Fruit fly (Drosophila melanogaster) whole organism, prepupa: ENCODE results near the gene ND-30.

Source experiments
- CG31627 ChIP-seq: fragments of 200-800 bp; sonication (Bioruptor generic); optimal IDR thresholded peaks from 3 replicates; lab custom pipeline; 2016; ENCODE audit warnings: missing biosample characterization, missing genetic modification characterization
- CG6276 ChIP-seq: fragments of 200-800 bp; sonication (Bioruptor generic); optimal IDR thresholded peaks from 2 replicates; lab custom pipeline; 2017; ENCODE audit warnings: missing biosample characterization, mild to moderate bottlenecking, missing genetic modification characterization
- CG6792 ChIP-seq: fragments of 200-800 bp; sonication (Bioruptor generic); optimal IDR thresholded peaks from 3 replicates; lab custom pipeline; 2016; ENCODE audit warnings: missing biosample characterization, missing genetic modification characterization
- CG7368 ChIP-seq: fragments of 200-800 bp; sonication (Bioruptor generic); optimal IDR thresholded peaks from 3 replicates; lab custom pipeline; 2016; ENCODE audit warnings: missing biosample characterization, missing genetic modification characterization
- CG8119 ChIP-seq: fragments of 200-800 bp; sonication (Bioruptor generic); IDR thresholded peaks from 3 replicates; pipeline ENCODE4 v1.3.6; 2022; ENCODE audit warnings: missing biosample characterization, missing genetic modification characterization
- CG8632 ChIP-seq: fragments of 200-800 bp; sonication (Bioruptor generic); optimal IDR thresholded peaks from 3 replicates; lab custom pipeline; 2016; ENCODE audit warnings: missing biosample characterization, missing genetic modification characterization
- Ets96B ChIP-seq: fragments of 200-800 bp; optimal IDR thresholded peaks from 2 replicates; lab custom pipeline; 2019; ENCODE audit warnings: missing biosample characterization, mild to moderate bottlenecking, missing genetic modification characterization, moderate library complexity
- Lpt ChIP-seq: fragments of 200-800 bp; sonication (Bioruptor generic); optimal IDR thresholded peaks from 3 replicates; lab custom pipeline; 2016; ENCODE audit warnings: missing biosample characterization, missing genetic modification characterization
- Smox ChIP-seq: fragments of 200-800 bp; sonication (Bioruptor generic); optimal IDR thresholded peaks from 3 replicates; lab custom pipeline; 2016; ENCODE audit warnings: missing biosample characterization, missing genetic modification characterization
- dsx ChIP-seq: fragments of 200-800 bp; optimal IDR thresholded peaks from 3 replicates; lab custom pipeline; 2019; ENCODE audit warnings: missing biosample characterization, mild to moderate bottlenecking, missing genetic modification characterization, moderate library complexity; ENCODE audit not compliant: poor library complexity, severe bottlenecking
- topi ChIP-seq: fragments of 200-800 bp; sonication (Bioruptor generic); optimal IDR thresholded peaks from 3 replicates; lab custom pipeline; 2016; ENCODE audit warnings: missing biosample characterization, missing genetic modification characterization

dm6 chr3L:3187263-3187662, 27.9 kb upstream of the ND-30 start, which contains the start of gene CG14957:
- no peak for TF ChIP-seq Ets96B (tag; lab: Kevin White, UChicago)
- no peak for TF ChIP-seq topi (GFP tag; lab: Kevin White, UChicago)
- no peak for TF ChIP-seq CG6792 (GFP tag; lab: Kevin White, UChicago)
- TF ChIP-seq CG8119 (GFP tag; lab: Robert Waterston, UW) = no peak
- no peak for TF ChIP-seq CG31627 (GFP tag; lab: Kevin White, UChicago)
- no peak for TF ChIP-seq dsx
- no peak for TF ChIP-seq Lpt (GFP tag; lab: Kevin White, UChicago)
- TF ChIP-seq CG7368 (GFP tag; lab: Kevin White, UChicago) = no peak
- TF ChIP-seq CG8632 = no peak
- TF ChIP-seq CG6276 (GFP tag; lab: Kevin White, UChicago) = no peak
- no peak for TF ChIP-seq Smox
